Worm (Caenorhabditis elegans) whole organism, early embryonic: ENCODE measurements around the gene bath-24.
"Not testable (repeated sequence)": the region's sequence is repeated elsewhere in the genome, so short reads cannot be mapped to it uniquely, and the experiment has no call there.

Experiments
- B0310.2 ChIP-seq: sonication (generic microtip); optimal IDR thresholded peaks from 2 replicates; lab custom pipeline; 2016; ENCODE audit warnings: mild to moderate bottlenecking, missing genetic modification characterization, missing compliant biosample characterization
- F13C5.2 ChIP-seq: sonication (generic microtip); optimal IDR thresholded peaks from 2 replicates; lab custom pipeline; 2017; ENCODE audit warnings: mild to moderate bottlenecking, missing genetic modification characterization, inconsistent platforms, missing compliant biosample characterization
- aly-1 ChIP-seq: sonication (generic microtip); optimal IDR thresholded peaks from 2 replicates; lab custom pipeline; 2016; ENCODE audit warnings: missing genetic modification characterization, missing compliant biosample characterization
- ama-1 ChIP-seq: fragments of 150-350 bp; optimal IDR thresholded peaks from 2 replicates; lab custom pipeline; 2014
- ceh-13 ChIP-seq: fragments of 200-800 bp; sonication (Bioruptor generic); optimal IDR thresholded peaks from 2 replicates; lab custom pipeline; 2018; ENCODE audit warnings: mild to moderate bottlenecking, missing genetic modification characterization, missing compliant biosample characterization
- ceh-36 ChIP-seq: sonication (generic microtip); optimal IDR thresholded peaks from 2 replicates; lab custom pipeline; 2016; ENCODE audit warnings: missing genetic modification characterization, inconsistent platforms, missing compliant biosample characterization
- ets-7 ChIP-seq: sonication (generic microtip); optimal IDR thresholded peaks from 2 replicates; lab custom pipeline; 2016; ENCODE audit warnings: missing genotype, missing genetic modification characterization, missing compliant biosample characterization
- flt-1 ChIP-seq: fragments of 200-800 bp; sonication (Bioruptor generic); IDR thresholded peaks from 2 replicates; pipeline ENCODE4 v1.3.6; 2022; ENCODE audit warnings: missing genetic modification characterization, missing compliant biosample characterization
- hmbx-1 ChIP-seq: sonication (generic microtip); optimal IDR thresholded peaks from 2 replicates; lab custom pipeline; 2016; ENCODE audit warnings: mild to moderate bottlenecking, missing genetic modification characterization, missing compliant biosample characterization
- hmg-4 ChIP-seq: fragments of 200-800 bp; sonication (Bioruptor generic); optimal IDR thresholded peaks from 2 replicates; lab custom pipeline; 2018; ENCODE audit warnings: mild to moderate bottlenecking, missing genetic modification characterization, missing compliant biosample characterization
- hnd-1 ChIP-seq: sonication (generic microtip); optimal IDR thresholded peaks from 2 replicates; lab custom pipeline; 2016; ENCODE audit warnings: missing genetic modification characterization, missing compliant biosample characterization
- pes-1 ChIP-seq: fragments of 200-800 bp; sonication (Bioruptor generic); IDR thresholded peaks from 2 replicates; pipeline ENCODE4 v1.3.6; 2022; ENCODE audit warnings: missing genetic modification reagents, missing genetic modification characterization, missing compliant biosample characterization
- scrt-1 ChIP-seq: fragments of 200-800 bp; sonication (Bioruptor generic); IDR thresholded peaks from 2 replicates; pipeline ENCODE4 v1.3.6; 2022; ENCODE audit warnings: missing genetic modification characterization, missing compliant biosample characterization
- sea-1 ChIP-seq: fragments of 200-800 bp; sonication (Bioruptor generic); conservative IDR thresholded peaks from 2 replicates; pipeline ENCODE4 v1.3.6; 2022; ENCODE audit warnings: missing genetic modification characterization, missing compliant biosample characterization
- tbx-11 ChIP-seq: fragments of 200-800 bp; sonication (Bioruptor generic); IDR thresholded peaks from 2 replicates; pipeline ENCODE4 v1.3.6; 2022; ENCODE audit warnings: missing genetic modification characterization, missing compliant biosample characterization
- tbx-37 ChIP-seq: fragments of 200-800 bp; sonication (Bioruptor generic); conservative IDR thresholded peaks from 2 replicates; pipeline ENCODE4 v1.3.6; 2022; ENCODE audit warnings: missing genetic modification reagents, missing genetic modification characterization, missing compliant biosample characterization
- tra-4 ChIP-seq: sonication (generic microtip); optimal IDR thresholded peaks from 2 replicates; lab custom pipeline; 2017; ENCODE audit warnings: missing genetic modification characterization, missing compliant biosample characterization

Gene bath-24

DNA sequence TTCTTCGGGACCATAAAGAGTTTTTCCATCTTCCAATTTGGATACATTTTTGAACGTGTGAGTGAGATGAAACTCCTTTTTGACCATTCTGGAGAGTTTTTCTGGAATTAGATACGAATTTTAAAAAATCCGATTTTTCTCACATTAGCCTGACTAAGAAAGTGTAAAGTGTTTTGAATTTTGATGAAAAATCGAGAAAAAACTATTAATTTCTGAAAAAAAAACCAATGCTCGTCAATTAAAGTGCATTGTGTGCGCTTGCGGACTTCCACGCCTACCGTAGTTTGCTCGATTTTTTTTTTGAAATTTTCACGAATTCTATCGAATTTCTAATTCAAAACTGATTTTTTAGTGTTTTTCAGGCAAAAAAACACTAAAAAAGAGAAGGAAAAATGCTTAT is 16.7 kb downstream of the bath-24 start, which contains the start of gene bath-1:
Gene bath-1 (minus strand): TSS at position 101 of the 400 bp plus-strand sequence.
- TF ChIP-seq tra-4 (tag; lab: Kevin White, UChicago) (no peak), ama-1 (lab: Kevin White, UChicago) (no peak), ceh-13 (GFP tag; lab: Kevin White, UChicago) (no peak), scrt-1 (GFP tag; lab: Robert Waterston, UW) (no peak), aly-1 (tag; lab: Kevin White, UChicago) (no peak), hmbx-1 (tag; lab: Kevin White, UChicago) (no peak), hnd-1 (no peak), tbx-37 (GFP tag; lab: Robert Waterston, UW) (no peak), pes-1 (no peak), tbx-11 (GFP tag; lab: Robert Waterston, UW) (no peak), B0310.2 (tag; lab: Kevin White, UChicago) (no peak), ets-7 (tag; lab: Kevin White, UChicago) (no peak), flt-1 (no peak), F13C5.2 (tag; lab: Kevin White, UChicago) (no peak), hmg-4 (no peak), sea-1 (GFP tag; lab: Robert Waterston, UW) (no peak), ceh-36 (tag; lab: Kevin White, UChicago) (no peak)

- TF ChIP-seq ets-7 (tag; lab: Kevin White, UChicago) (no peak), hnd-1 (no peak), F13C5.2 (tag; lab: Kevin White, UChicago) (no peak), pes-1 (no peak), flt-1 (no peak), scrt-1 (GFP tag; lab: Robert Waterston, UW) (no peak), hmbx-1 (tag; lab: Kevin White, UChicago) (no peak), sea-1 (GFP tag; lab: Robert Waterston, UW) (no peak), tbx-11 (GFP tag; lab: Robert Waterston, UW) (no peak), aly-1 (tag; lab: Kevin White, UChicago) (no peak), B0310.2 (tag; lab: Kevin White, UChicago) (no peak), ceh-36 (tag; lab: Kevin White, UChicago) (no peak), ceh-13 (GFP tag; lab: Kevin White, UChicago) (no peak), hmg-4 (no peak), tbx-37 (GFP tag; lab: Robert Waterston, UW) (no peak), tra-4 (tag; lab: Kevin White, UChicago) (no peak)
Observed at ce11 chrII:2026525-2026924, 18.9 kb downstream of the bath-24 start, which contains the start of gene bath-21. bath-21 (minus strand) TSS chrII:2026625.

DNA sequence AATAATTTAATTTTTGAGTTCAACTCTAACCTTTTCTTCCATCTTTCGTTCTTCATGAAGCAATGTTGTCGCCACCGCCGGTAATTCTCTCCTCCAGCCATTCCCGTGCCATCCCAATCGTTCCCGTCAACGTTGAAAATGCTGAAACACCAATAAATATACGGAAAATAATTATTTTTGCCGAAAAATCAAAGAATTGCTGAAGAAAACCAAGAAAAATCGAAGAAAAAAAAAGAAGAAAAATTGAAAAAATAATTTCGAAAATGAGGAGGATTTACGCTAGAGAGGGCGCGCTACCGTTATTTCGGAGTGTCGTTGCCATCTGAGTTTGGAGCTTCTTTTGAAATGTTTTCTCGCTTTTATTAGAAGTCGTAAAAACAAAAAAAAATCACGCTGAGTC is 21.9 kb downstream of the bath-24 start, which contains the start of gene cya-2:
Gene cya-2 (minus strand): TSS at position 101 of the 400 bp plus-strand sequence.
- TF ChIP-seq ceh-13 (GFP tag; lab: Kevin White, UChicago); ama-1 (lab: Kevin White, UChicago); tbx-11 (GFP tag; lab: Robert Waterston, UW): not testable (repeated sequence)

DNA sequence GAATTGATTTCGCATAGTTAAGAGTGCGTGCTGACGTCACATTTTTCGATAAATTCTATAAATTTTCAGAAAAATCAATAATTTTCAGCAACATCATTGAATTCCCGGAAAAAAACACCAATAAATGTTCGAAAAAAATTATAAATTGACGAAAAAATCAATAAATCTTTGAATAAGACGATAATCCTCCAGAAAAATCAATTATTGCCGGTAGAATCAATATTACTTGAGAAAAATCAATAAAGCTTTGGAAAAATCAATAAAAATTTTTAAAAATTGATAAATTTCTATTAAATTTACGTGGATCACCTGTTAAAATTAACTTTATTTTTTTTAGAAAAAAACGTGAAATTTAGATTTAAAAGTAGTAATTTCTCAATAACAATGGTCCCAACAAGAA is 31.5 kb downstream of the bath-24 start:
- no peak for TF ChIP-seq pes-1
- no peak for TF ChIP-seq F13C5.2 (tag; lab: Kevin White, UChicago)
- TF ChIP-seq scrt-1 (GFP tag; lab: Robert Waterston, UW) = no peak

DNA sequence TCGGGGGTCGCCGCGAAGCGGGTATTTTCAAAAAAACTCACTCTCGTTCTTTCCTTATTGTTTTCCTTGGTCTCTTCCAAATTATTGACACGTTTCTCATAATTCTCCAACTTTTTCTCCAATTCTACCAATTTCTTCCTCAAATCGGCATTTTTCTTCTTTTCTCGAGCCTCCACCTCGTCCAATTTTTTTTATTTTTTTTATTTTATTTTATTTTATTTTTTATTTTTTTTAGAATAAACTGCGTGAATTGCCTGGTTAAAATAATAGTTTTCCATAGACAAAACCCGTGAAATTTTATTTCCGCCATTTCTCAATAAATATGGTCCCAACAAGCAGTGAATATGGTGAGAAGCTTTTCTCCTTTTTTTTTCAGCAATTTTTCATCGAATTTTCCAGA is 32.7 kb downstream of the bath-24 start, which contains the start of gene F59H6.15:
Gene F59H6.15 (plus strand): TSS at position 301 of the 400 bp plus-strand sequence.
- TF ChIP-seq tbx-11 (GFP tag; lab: Robert Waterston, UW) = no peak
- no peak for TF ChIP-seq ets-7 (tag; lab: Kevin White, UChicago)
- TF ChIP-seq tra-4 (tag; lab: Kevin White, UChicago) = no peak

DNA sequence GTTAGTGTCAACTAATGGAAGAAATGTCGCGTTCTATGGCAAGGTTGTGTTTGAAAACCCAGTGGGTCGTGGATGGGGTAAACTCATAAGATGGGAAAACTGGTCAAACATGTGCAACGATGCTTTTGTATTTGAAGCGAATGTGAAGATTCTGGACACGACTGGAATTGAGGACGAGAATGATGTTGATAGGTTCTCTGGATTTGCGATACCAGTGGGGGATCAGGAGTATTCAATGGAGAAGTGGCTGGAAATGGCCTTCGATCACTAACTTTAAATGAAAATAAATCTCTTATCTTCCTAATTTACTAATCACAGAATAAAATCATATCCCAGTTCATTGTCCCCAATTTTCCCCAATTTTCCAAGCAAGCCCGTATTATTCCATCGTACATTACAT is 34.2 kb downstream of the bath-24 start:
- TF ChIP-seq hmbx-1 (tag; lab: Kevin White, UChicago) (no peak), aly-1 (tag; lab: Kevin White, UChicago) (no peak), hmg-4 (no peak), ama-1 (lab: Kevin White, UChicago) (no peak)

ce11 chrII:2000720-2001119 is 44.7 kb downstream of the bath-24 start, which contains the start of gene ceh-84:
ceh-84 (minus strand) TSS chrII:2000820.
- not testable (repeated sequence) for TF ChIP-seq sea-1 (GFP tag; lab: Robert Waterston, UW); B0310.2 (tag; lab: Kevin White, UChicago); flt-1

DNA sequence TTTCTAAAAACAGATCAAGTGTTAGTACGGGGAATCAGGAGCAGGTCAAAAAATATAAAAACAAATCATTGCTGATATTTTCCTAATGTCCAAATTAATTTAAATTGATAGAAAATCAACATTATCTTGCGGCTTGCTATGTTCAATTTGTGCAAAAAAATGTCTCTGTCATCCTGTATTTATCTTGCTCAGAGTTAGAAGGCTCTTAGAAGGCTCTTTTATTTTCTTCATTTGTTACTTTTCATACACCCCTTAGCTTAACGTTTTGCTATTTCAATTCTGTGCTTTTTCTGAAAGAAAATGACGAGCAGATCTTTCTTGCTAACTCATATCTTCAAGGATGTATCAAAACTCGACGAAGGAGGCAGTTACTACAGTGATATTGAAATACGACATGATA is 46.8 kb downstream of the bath-24 start, which contains the start of gene math-19:
Gene math-19 (plus strand): TSS at position 301 of the 400 bp plus-strand sequence.
- TF ChIP-seq pes-1; flt-1; tra-4 (tag; lab: Kevin White, UChicago): not testable (repeated sequence)

ce11 chrII:1996237-1996636 is 49.2 kb downstream of the bath-24 start, which contains the start of gene math-20:
math-20 (plus strand) TSS chrII:1996537.
- no peak for TF ChIP-seq sea-1 (GFP tag; lab: Robert Waterston, UW)
